Worm (Caenorhabditis elegans) whole organism, mixed stage, embryonic: Measurements from ENCODE around the gene C01G5.7.

Experiments
- ceh-43 ChIP-seq: fragments of 200-800 bp; sonication (Bioruptor generic); optimal IDR thresholded peaks from 2 replicates; lab custom pipeline; 2018; ENCODE audit warnings: mild to moderate bottlenecking, missing genetic modification characterization, moderate library complexity, missing compliant biosample characterization
- ces-1 ChIP-seq: fragments of 150-350 bp; optimal IDR thresholded peaks from 2 replicates; lab custom pipeline; 2014; ENCODE audit warnings: missing biosample characterization, missing genetic modification reagents, missing genetic modification characterization
- cnd-1 ChIP-seq: fragments of 200-800 bp; sonication (Bioruptor generic); optimal IDR thresholded peaks from 2 replicates; lab custom pipeline; 2018; ENCODE audit warnings: mild to moderate bottlenecking, missing genetic modification characterization, missing compliant biosample characterization
- elt-1 ChIP-seq: sonication (generic microtip); optimal IDR thresholded peaks from 2 replicates; lab custom pipeline; 2017; ENCODE audit warnings: missing genetic modification characterization, mild to moderate bottlenecking, missing compliant biosample characterization, antibody characterized with exemption, moderate library complexity, borderline replicate concordance; ENCODE audit not compliant: insufficient read depth
- elt-3 ChIP-seq: fragments of 150-350 bp; optimal IDR thresholded peaks from 2 replicates; lab custom pipeline; 2014; ENCODE audit warnings: missing biosample characterization, missing genetic modification characterization
- nhr-12 ChIP-seq: fragments of 150-350 bp; optimal IDR thresholded peaks from 2 replicates; lab custom pipeline; 2014; ENCODE audit warnings: missing biosample characterization, missing genetic modification characterization
- nhr-237 ChIP-seq: fragments of 150-350 bp; optimal IDR thresholded peaks from 2 replicates; lab custom pipeline; 2014; ENCODE audit warnings: missing biosample characterization, missing genetic modification characterization
- nhr-28 ChIP-seq: fragments of 150-350 bp; optimal IDR thresholded peaks from 2 replicates; lab custom pipeline; 2014; ENCODE audit warnings: missing biosample characterization, missing genetic modification characterization
- pha-4 ChIP-seq: fragments of 150-350 bp; optimal IDR thresholded peaks from 2 replicates; lab custom pipeline; 2018; ENCODE audit warnings: missing biosample characterization, missing genetic modification reagents, missing genetic modification characterization
- unc-39 ChIP-seq: fragments of 150-350 bp; optimal IDR thresholded peaks from 2 replicates; lab custom pipeline; 2014; ENCODE audit warnings: missing biosample characterization, missing genetic modification characterization
- ztf-11 ChIP-seq: fragments of 150-350 bp; optimal IDR thresholded peaks from 2 replicates; lab custom pipeline; 2014; ENCODE audit warnings: missing biosample characterization, missing genetic modification characterization

ce11 chrIV:6547397-6547796 lies 29.4 kb downstream of the C01G5.7 start:
- TF ChIP-seq nhr-28 (tag; lab: Kevin White, UChicago) (no peak), nhr-237 (no peak), ces-1 (GFP tag; lab: Kevin White, UChicago) (peak; percentile 74), pha-4 (tag; lab: Kevin White, UChicago) (no peak), elt-3 (tag; lab: Kevin White, UChicago) (no peak), unc-39 (no peak), cnd-1 (tag; lab: Kevin White, UChicago) (no peak), ztf-11 (tag; lab: Kevin White, UChicago) (no peak), nhr-12 (no peak), ceh-43 (no peak), elt-1 (tag; lab: Kevin White, UChicago) (no peak)
